Fruit fly (Drosophila melanogaster): ENCODE measurements around the gene in.

in gene

DNA sequence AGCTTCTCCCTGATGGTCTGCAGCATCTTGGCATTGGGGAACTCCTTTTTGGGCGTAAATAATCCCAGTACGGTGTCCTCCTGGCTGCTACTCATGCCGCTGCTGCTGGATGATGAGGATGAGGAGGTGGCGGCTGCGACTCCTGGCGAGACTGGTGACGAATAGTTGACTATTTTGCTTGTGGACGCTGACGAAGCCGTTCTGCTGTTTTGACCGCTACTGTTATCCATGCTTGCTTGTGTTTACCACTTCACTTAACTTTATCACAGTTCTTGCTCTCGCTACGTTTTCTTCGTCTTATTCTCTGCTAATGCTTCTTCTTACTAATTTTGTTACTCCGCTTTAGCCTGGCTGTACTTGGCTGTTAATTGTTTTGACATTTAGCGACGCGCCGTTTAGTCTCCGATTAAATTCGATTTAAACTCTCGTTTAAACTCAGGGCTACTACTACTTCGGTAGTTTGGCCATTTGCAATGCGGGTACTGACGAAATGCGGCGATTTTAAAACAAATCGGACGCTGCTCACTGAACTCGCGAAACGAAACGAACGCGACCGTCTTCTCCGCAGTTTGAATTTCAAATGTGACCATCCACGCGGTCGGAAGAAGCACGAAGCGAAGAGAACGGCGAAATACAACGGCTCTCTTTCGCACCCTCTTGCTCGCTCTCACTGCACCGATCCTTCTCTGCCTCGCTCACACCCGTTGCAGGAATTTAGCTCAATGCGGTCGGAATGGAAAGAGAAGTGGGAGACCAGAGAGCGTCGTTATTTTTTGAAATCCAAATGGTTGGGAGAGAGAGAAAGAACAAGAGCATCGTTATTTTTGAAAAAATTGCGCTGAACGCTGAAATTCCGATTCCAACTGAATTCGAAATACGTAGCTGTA lies 34.3 kb downstream of the in start, which contains the start of gene trbl:
Gene trbl, minus strand, starts transcription at position 584 of the 887 bp plus-strand sequence.
- TF ChIP-seq CG11902 (GFP tag; optimal IDR thresholded peaks at IDR 0.05), result no peak
- peak; percentile 58 for TF ChIP-seq net (GFP tag; optimal IDR thresholded peaks at IDR 0.05)
- peak; percentile 53 for TF ChIP-seq CG1621 (tag; optimal IDR thresholded peaks at IDR 0.05)
- TF ChIP-seq Hr4 (GFP tag; optimal IDR thresholded peaks at IDR 0.05), result no peak
- peak; percentile 60; the same call in 2 of the 3 replicates for TF ChIP-seq eg (GFP tag; IDR thresholded peaks at IDR 0.05)
- peak; percentile 33 for TF ChIP-seq CG16779 (tag; optimal IDR thresholded peaks at IDR 0.05)
- no peak for TF ChIP-seq Sox15 (GFP tag; optimal IDR thresholded peaks at IDR 0.05)
- peak; percentile 73 for TF ChIP-seq svp (GFP tag)
- peak; percentile 30 for TF ChIP-seq fd85E (GFP tag; optimal IDR thresholded peaks at IDR 0.05)
- peak; percentile 18 for TF ChIP-seq CG6808 (GFP tag; optimal IDR thresholded peaks at IDR 0.05)
- peak; percentile 30 for TF ChIP-seq CG3919 (GFP tag; optimal IDR thresholded peaks at IDR 0.05)
- no peak for TF ChIP-seq Smox (GFP tag; optimal IDR thresholded peaks at IDR 0.05)
- TF ChIP-seq Eip78C (GFP tag), result peak; percentile 48
- peak; percentile 40; the same call in 2 of the 3 replicates for TF ChIP-seq CG8119 (GFP tag; IDR thresholded peaks at IDR 0.05)
- TF ChIP-seq ss (GFP tag; optimal IDR thresholded peaks at IDR 0.05), result peak; percentile 12 to 21
- TF ChIP-seq achi (GFP tag; optimal IDR thresholded peaks at IDR 0.05), result peak; percentile 15
- TF ChIP-seq CG6276 (GFP tag; optimal IDR thresholded peaks at IDR 0.05), result peak; percentile 19
- no peak for TF ChIP-seq CG4318 (GFP tag; optimal IDR thresholded peaks at IDR 0.05)
- TF ChIP-seq Lpt (GFP tag; optimal IDR thresholded peaks at IDR 0.05), result no peak
- no peak for TF ChIP-seq CG8319 (GFP tag; optimal IDR thresholded peaks at IDR 0.05)
- peak; percentile 66 for TF ChIP-seq CG6854 (GFP tag; optimal IDR thresholded peaks at IDR 0.05)
- peak; percentile 27 for TF ChIP-seq fkh (GFP tag; optimal IDR thresholded peaks at IDR 0.05)
- TF ChIP-seq Sox14 (GFP tag; optimal IDR thresholded peaks at IDR 0.05), result peak; percentile 29
- no peak for TF ChIP-seq acj6 (GFP tag; optimal IDR thresholded peaks at IDR 0.05)
- peak; percentile 35; the same call in 1 of the 2 replicates for TF ChIP-seq CG15336 (GFP tag; IDR thresholded peaks at IDR 0.05)
- peak; percentile 68 for TF ChIP-seq CG6163 (GFP tag; IDR thresholded peaks at IDR 0.05)
- peak; percentile 62 for TF ChIP-seq dsx (GFP tag; optimal IDR thresholded peaks at IDR 0.05; ENCODE audit: poor library complexity, severe bottlenecking)

DNA sequence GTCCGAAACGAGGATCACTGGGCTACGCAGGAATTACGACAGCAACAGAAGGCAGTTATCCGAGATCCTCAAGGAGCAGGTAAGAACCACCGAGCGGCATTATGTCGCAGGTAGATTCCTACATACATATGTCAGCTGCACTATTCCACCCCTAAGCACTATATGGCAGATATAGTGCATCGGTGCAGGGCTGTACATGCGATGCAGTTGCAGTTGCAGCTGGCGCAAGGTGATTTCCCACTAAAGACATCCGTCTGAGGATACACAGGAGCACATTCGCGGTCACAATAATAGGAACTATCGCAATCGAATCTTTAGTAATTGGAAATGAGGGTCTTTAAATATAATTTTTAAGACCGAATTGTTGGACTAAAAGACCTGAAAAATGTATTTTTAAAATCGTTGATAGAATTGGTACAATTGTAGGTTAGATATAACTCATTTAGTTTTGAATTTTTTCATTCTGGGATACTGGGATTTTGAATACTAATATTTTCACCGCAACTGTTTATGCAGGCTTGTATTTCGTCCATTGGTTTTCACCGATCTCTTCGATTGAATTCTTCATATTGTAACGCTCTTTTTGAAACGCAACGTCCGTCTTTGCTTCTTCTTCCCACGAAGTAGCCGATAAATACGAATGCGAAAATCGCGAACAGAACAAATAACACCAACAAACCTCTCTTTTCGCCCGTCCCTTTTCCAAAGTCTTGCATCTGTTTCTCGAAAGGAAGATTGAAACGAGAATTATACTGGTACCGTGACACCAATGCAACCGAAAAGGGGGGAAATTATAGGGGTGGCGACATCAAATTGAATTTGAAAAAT lies 35.9 kb downstream of the in start:
- TF ChIP-seq fd59A (GFP tag; optimal IDR thresholded peaks at IDR 0.05) (peak; percentile 72), pdm3 (GFP tag; optimal IDR thresholded peaks at IDR 0.05) (peak; percentile 65), CG4318 (GFP tag; optimal IDR thresholded peaks at IDR 0.05) (no peak), CG11294 (GFP tag; IDR thresholded peaks at IDR 0.05) (no peak), CG6792 (GFP tag; optimal IDR thresholded peaks at IDR 0.05) (peak; percentile 72), Eip93F (GFP tag; optimal IDR thresholded peaks at IDR 0.05) (peak; percentile 23), CG15336 (GFP tag; IDR thresholded peaks at IDR 0.05) (peak; percentile 25; the same call in 1 of the 2 replicates), salr (GFP tag; optimal IDR thresholded peaks at IDR 0.05) (peak in 1 of 2 experiments; percentile 57), CG6808 (GFP tag; optimal IDR thresholded peaks at IDR 0.05) (peak; percentile 76), Smox (GFP tag; optimal IDR thresholded peaks at IDR 0.05) (peak; percentile 72), Ets21C (GFP tag; optimal IDR thresholded peaks at IDR 0.05) (peak; percentile 46), CG10631 (GFP tag; optimal IDR thresholded peaks at IDR 0.05) (peak; percentile 39), fd85E (GFP tag; optimal IDR thresholded peaks at IDR 0.05) (no peak), CG34406 (GFP tag; optimal IDR thresholded peaks at IDR 0.05) (peak; percentile 60), CG11902 (GFP tag; optimal IDR thresholded peaks at IDR 0.05) (peak; percentile 62), eg (GFP tag; IDR thresholded peaks at IDR 0.05) (no peak), Eip75B (GFP tag; optimal IDR thresholded peaks at IDR 0.05) (peak; percentile 69), OdsH (GFP tag; optimal IDR thresholded peaks at IDR 0.05) (peak; percentile 66), Gug (GFP tag; IDR thresholded peaks at IDR 0.05) (no peak), CG6854 (GFP tag; optimal IDR thresholded peaks at IDR 0.05) (no peak), Sox15 (GFP tag; optimal IDR thresholded peaks at IDR 0.05) (peak; percentile 24), Sox14 (GFP tag; optimal IDR thresholded peaks at IDR 0.05) (peak; percentile 56), CG32006 (GFP tag; optimal IDR thresholded peaks at IDR 0.05) (no peak), CG6163 (GFP tag; IDR thresholded peaks at IDR 0.05) (peak; percentile 77), cyc (GFP tag; optimal IDR thresholded peaks at IDR 0.05) (peak; percentile 53), spab (GFP tag; optimal IDR thresholded peaks at IDR 0.05) (peak; percentile 73), CG3032 (tag; optimal IDR thresholded peaks at IDR 0.05) (peak; percentile 85), Lpt (GFP tag; optimal IDR thresholded peaks at IDR 0.05) (no peak), vri (GFP tag; optimal IDR thresholded peaks at IDR 0.05) (peak; percentile 49), CG8119 (GFP tag; IDR thresholded peaks at IDR 0.05) (no peak), Met (GFP tag; optimal IDR thresholded peaks at IDR 0.05) (peak; percentile 62)

Measured in whole organism, prepupa.